Fruit fly (Drosophila melanogaster) whole organism, embryonic: ENCODE data around the gene aos.
A peak's percentile ranks its signal among the peaks of the same experiment; 100 is the strongest.

Source experiments
- ATbp ChIP-seq: fragments of 200-800 bp; sonication (Bioruptor generic); optimal IDR thresholded peaks from 2 replicates; lab custom pipeline; 2017; ENCODE audit warnings: missing biosample characterization, mild to moderate bottlenecking, missing genetic modification characterization, missing genetic modification reagents
- Antp ChIP-seq: fragments of 200-800 bp; sonication (Bioruptor generic); optimal IDR thresholded peaks from 3 replicates; lab custom pipeline; 2016; ENCODE audit warnings: missing biosample characterization, missing genetic modification characterization
- BtbVII ChIP-seq: fragments of 200-800 bp; sonication (Bioruptor generic); optimal IDR thresholded peaks from 3 replicates; lab custom pipeline; 2017; ENCODE audit warnings: missing biosample characterization, mild to moderate bottlenecking, missing genetic modification characterization
- Bteb2 ChIP-seq: fragments of 200-800 bp; sonication (Bioruptor generic); optimal IDR thresholded peaks from 2 replicates; lab custom pipeline; 2016; ENCODE audit warnings: missing biosample characterization, missing genetic modification characterization
- CG11696 ChIP-seq: fragments of 200-800 bp; sonication (Bioruptor generic); IDR thresholded peaks from 2 replicates; pipeline ENCODE4 v1.3.6; 2022; ENCODE audit warnings: missing biosample characterization, missing genetic modification characterization
- CG12219 ChIP-seq: fragments of 200-800 bp; sonication (Bioruptor generic); optimal IDR thresholded peaks from 3 replicates; lab custom pipeline; 2018; ENCODE audit warnings: missing biosample characterization, mild to moderate bottlenecking, missing genetic modification characterization
- CG12236 ChIP-seq: fragments of 200-800 bp; sonication (Bioruptor generic); optimal IDR thresholded peaks from 2 replicates; lab custom pipeline; 2016; ENCODE audit warnings: missing biosample characterization, missing genetic modification characterization
- CG12744 ChIP-seq: fragments of 200-800 bp; sonication (Bioruptor generic); optimal IDR thresholded peaks from 2 replicates; lab custom pipeline; 2016; ENCODE audit warnings: missing biosample characterization, missing genetic modification characterization
- CG14014 ChIP-seq: fragments of 200-800 bp; sonication (Bioruptor generic); IDR thresholded peaks from 2 replicates; pipeline ENCODE4 v1.3.6; 2022; ENCODE audit warnings: missing biosample characterization, missing genetic modification characterization
- CG14667 ChIP-seq: fragments of 200-800 bp; sonication (Bioruptor generic); IDR thresholded peaks from 2 replicates; pipeline ENCODE4 v1.3.6; 2022; ENCODE audit warnings: missing biosample characterization, missing genetic modification characterization
- CG15073 ChIP-seq: fragments of 200-800 bp; sonication (Bioruptor generic); optimal IDR thresholded peaks from 2 replicates; lab custom pipeline; 2016; ENCODE audit warnings: missing biosample characterization, missing genetic modification characterization
- CG1529 ChIP-seq: fragments of 200-800 bp; sonication (Bioruptor generic); optimal IDR thresholded peaks from 3 replicates; lab custom pipeline; 2018; ENCODE audit warnings: missing biosample characterization, missing genetic modification characterization
- CG16779 ChIP-seq: fragments of 200-800 bp; sonication (Bioruptor generic); IDR thresholded peaks from 2 replicates; pipeline ENCODE4 v1.3.6; 2022; ENCODE audit warnings: missing biosample characterization, missing genetic modification characterization
- CG18011 ChIP-seq: fragments of 200-800 bp; sonication (Bioruptor generic); optimal IDR thresholded peaks from 2 replicates; lab custom pipeline; 2017; ENCODE audit warnings: missing biosample characterization, missing genetic modification characterization, mild to moderate bottlenecking, moderate library complexity, missing genotype
- CG18262 ChIP-seq: fragments of 200-800 bp; optimal IDR thresholded peaks from 3 replicates; lab custom pipeline; 2019; ENCODE audit warnings: missing biosample characterization, mild to moderate bottlenecking, missing genetic modification characterization, moderate library complexity
- CG2202 ChIP-seq: fragments of 200-800 bp; sonication (Bioruptor generic); optimal IDR thresholded peaks from 2 replicates; lab custom pipeline; 2018; ENCODE audit warnings: missing biosample characterization, mild to moderate bottlenecking, missing genetic modification characterization
- CG30020 ChIP-seq: fragments of 200-800 bp; optimal IDR thresholded peaks from 2 replicates; lab custom pipeline; 2019; ENCODE audit warnings: missing biosample characterization, mild to moderate bottlenecking, missing genetic modification characterization, moderate library complexity
- CG32767 ChIP-seq: fragments of 200-800 bp; sonication (Bioruptor generic); IDR thresholded peaks from 2 replicates; pipeline ENCODE4 v1.3.6; 2022; ENCODE audit warnings: missing biosample characterization, missing genetic modification characterization
- CG43689 ChIP-seq: fragments of 200-800 bp; sonication (Bioruptor generic); IDR thresholded peaks from 2 replicates; pipeline ENCODE4 v1.3.6; 2022; ENCODE audit warnings: missing biosample characterization, missing genetic modification characterization
- CG4707 ChIP-seq: fragments of 200-800 bp; sonication (Bioruptor generic); optimal IDR thresholded peaks from 2 replicates; lab custom pipeline; 2018; ENCODE audit warnings: missing biosample characterization, mild to moderate bottlenecking, missing genetic modification characterization, moderate library complexity
- CG7745 ChIP-seq: fragments of 200-800 bp; sonication (Bioruptor generic); optimal IDR thresholded peaks from 2 replicates; lab custom pipeline; 2018; ENCODE audit warnings: missing biosample characterization, mild to moderate bottlenecking, missing genetic modification characterization, moderate library complexity
- CG8359 ChIP-seq: fragments of 200-800 bp; sonication (Bioruptor generic); optimal IDR thresholded peaks from 2 replicates; lab custom pipeline; 2017; ENCODE audit warnings: missing biosample characterization, mild to moderate bottlenecking, missing genetic modification characterization, borderline replicate concordance
- CG9437 ChIP-seq: fragments of 200-800 bp; sonication (Bioruptor generic); optimal IDR thresholded peaks from 2 replicates; lab custom pipeline; 2018; ENCODE audit warnings: missing biosample characterization, mild to moderate bottlenecking, missing genetic modification characterization
- CG9817 ChIP-seq: fragments of 200-800 bp; sonication (Bioruptor generic); optimal IDR thresholded peaks from 2 replicates; lab custom pipeline; 2018; ENCODE audit warnings: missing biosample characterization, mild to moderate bottlenecking, missing genetic modification characterization, moderate library complexity
- E2f2 ChIP-seq: fragments of 200-800 bp; sonication (Bioruptor generic); IDR thresholded peaks from 2 replicates; pipeline ENCODE4 v1.3.6; 2022; ENCODE audit warnings: missing biosample characterization, missing genetic modification characterization
- Hsf ChIP-seq: fragments of 200-800 bp; sonication (Bioruptor generic); optimal IDR thresholded peaks from 3 replicates; lab custom pipeline; 2016; ENCODE audit warnings: missing biosample characterization, missing genetic modification characterization
- Mrtf ChIP-seq: fragments of 200-800 bp; sonication (Bioruptor generic); IDR thresholded peaks from 3 replicates; pipeline ENCODE4 v1.3.6; 2022; ENCODE audit warnings: missing biosample characterization, missing genetic modification characterization
- NC2α ChIP-seq: fragments of 200-800 bp; sonication (Bioruptor generic); optimal IDR thresholded peaks from 2 replicates; lab custom pipeline; 2016; ENCODE audit warnings: missing biosample characterization, missing genetic modification characterization
- Nf-YA ChIP-seq: fragments of 200-800 bp; sonication (Bioruptor generic); IDR thresholded peaks from 2 replicates; pipeline ENCODE4 v1.3.6; 2022; ENCODE audit warnings: missing biosample characterization, missing genetic modification characterization
- Oli ChIP-seq: fragments of 200-800 bp; sonication (Bioruptor generic); optimal IDR thresholded peaks from 2 replicates; lab custom pipeline; 2018; ENCODE audit warnings: missing biosample characterization, mild to moderate bottlenecking, missing genetic modification characterization, moderate library complexity
- Poxn ChIP-seq: fragments of 200-800 bp; sonication (Bioruptor generic); IDR thresholded peaks from 2 replicates; pipeline ENCODE4 v1.3.6; 2022; ENCODE audit warnings: missing biosample characterization, missing genetic modification characterization
- abd-A ChIP-seq: fragments of 200-800 bp; sonication (Bioruptor generic); optimal IDR thresholded peaks from 3 replicates; lab custom pipeline; 2019; ENCODE audit warnings: missing biosample characterization, mild to moderate bottlenecking, missing genetic modification characterization, moderate library complexity
- amos ChIP-seq: fragments of 200-800 bp; sonication (Bioruptor generic); IDR thresholded peaks from 2 replicates; pipeline ENCODE4 v1.3.6; 2022; ENCODE audit warnings: missing biosample characterization, missing genetic modification characterization; ENCODE audit not compliant: partially characterized antibody
- bigmax ChIP-seq: fragments of 200-800 bp; sonication (Bioruptor generic); optimal IDR thresholded peaks from 2 replicates; lab custom pipeline; 2018; ENCODE audit warnings: missing biosample characterization, mild to moderate bottlenecking, missing genetic modification characterization
- caup ChIP-seq: fragments of 200-800 bp; sonication (Bioruptor generic); optimal IDR thresholded peaks from 3 replicates; lab custom pipeline; 2017; ENCODE audit warnings: missing biosample characterization, mild to moderate bottlenecking, missing genetic modification characterization, moderate library complexity; ENCODE audit not compliant: severe bottlenecking
- ems ChIP-seq: fragments of 200-800 bp; sonication (Bioruptor generic); optimal IDR thresholded peaks from 3 replicates; lab custom pipeline; 2016; ENCODE audit warnings: missing biosample characterization, missing genetic modification characterization
- exex ChIP-seq: fragments of 200-800 bp; sonication (Bioruptor generic); optimal IDR thresholded peaks from 4 replicates; lab custom pipeline; 2018; ENCODE audit warnings: missing biosample characterization, mild to moderate bottlenecking, missing genetic modification characterization, moderate library complexity
- ftz-f1 ChIP-seq: fragments of 200-800 bp; sonication (Bioruptor generic); optimal IDR thresholded peaks from 2 replicates; lab custom pipeline; 2016; ENCODE audit warnings: missing biosample characterization, missing genetic modification characterization
- gcm ChIP-seq: fragments of 200-800 bp; sonication (Bioruptor generic); optimal IDR thresholded peaks from 2 replicates; lab custom pipeline; 2019; ENCODE audit warnings: missing biosample characterization, mild to moderate bottlenecking, missing genetic modification characterization, moderate library complexity
- grn ChIP-seq: fragments of 200-800 bp; sonication (Bioruptor generic); optimal IDR thresholded peaks from 3 replicates; lab custom pipeline; 2017; ENCODE audit warnings: missing biosample characterization, missing genetic modification characterization
- ind ChIP-seq: fragments of 200-800 bp; sonication (Bioruptor generic); optimal IDR thresholded peaks from 3 replicates; lab custom pipeline; 2016; ENCODE audit warnings: missing biosample characterization, missing genetic modification characterization
- knrl ChIP-seq: fragments of 200-800 bp; sonication (Bioruptor generic); IDR thresholded peaks from 3 replicates; pipeline ENCODE4 v1.3.6; 2022; ENCODE audit warnings: missing biosample characterization, missing genetic modification characterization; ENCODE audit not compliant: partially characterized antibody
- lmd ChIP-seq: fragments of 200-800 bp; sonication (Bioruptor generic); IDR thresholded peaks from 2 replicates; pipeline ENCODE4 v1.3.6; 2022; ENCODE audit warnings: missing biosample characterization, missing genetic modification characterization
- mld ChIP-seq: fragments of 200-800 bp; sonication (Bioruptor generic); IDR thresholded peaks from 3 replicates; pipeline ENCODE4 v1.3.6; 2022; ENCODE audit warnings: missing biosample characterization, missing genetic modification characterization; ENCODE audit not compliant: partially characterized antibody
- nom ChIP-seq: fragments of 200-800 bp; sonication (Bioruptor generic); optimal IDR thresholded peaks from 2 replicates; lab custom pipeline; 2017; ENCODE audit warnings: missing biosample characterization, missing genetic modification characterization, mild to moderate bottlenecking, moderate library complexity, missing genetic modification reagents
- slou ChIP-seq: fragments of 200-800 bp; sonication (Bioruptor generic); optimal IDR thresholded peaks from 3 replicates; lab custom pipeline; 2016; ENCODE audit warnings: missing biosample characterization, missing genetic modification characterization
- tio ChIP-seq: fragments of 200-800 bp; sonication (Bioruptor generic); optimal IDR thresholded peaks from 2 replicates; lab custom pipeline; 2017; ENCODE audit warnings: missing biosample characterization, missing genetic modification characterization, inconsistent platforms
- usp ChIP-seq: fragments of >200 bp; optimal IDR thresholded peaks from 2 replicates; lab custom pipeline; 2017; ENCODE audit warnings: missing biosample characterization, missing genetic modification characterization
- vnd ChIP-seq: fragments of 200-800 bp; sonication (Bioruptor generic); IDR thresholded peaks from 3 replicates; pipeline ENCODE4 v1.3.6; 2022; ENCODE audit warnings: missing biosample characterization, missing genetic modification characterization; ENCODE audit not compliant: partially characterized antibody

Gene aos

DNA sequence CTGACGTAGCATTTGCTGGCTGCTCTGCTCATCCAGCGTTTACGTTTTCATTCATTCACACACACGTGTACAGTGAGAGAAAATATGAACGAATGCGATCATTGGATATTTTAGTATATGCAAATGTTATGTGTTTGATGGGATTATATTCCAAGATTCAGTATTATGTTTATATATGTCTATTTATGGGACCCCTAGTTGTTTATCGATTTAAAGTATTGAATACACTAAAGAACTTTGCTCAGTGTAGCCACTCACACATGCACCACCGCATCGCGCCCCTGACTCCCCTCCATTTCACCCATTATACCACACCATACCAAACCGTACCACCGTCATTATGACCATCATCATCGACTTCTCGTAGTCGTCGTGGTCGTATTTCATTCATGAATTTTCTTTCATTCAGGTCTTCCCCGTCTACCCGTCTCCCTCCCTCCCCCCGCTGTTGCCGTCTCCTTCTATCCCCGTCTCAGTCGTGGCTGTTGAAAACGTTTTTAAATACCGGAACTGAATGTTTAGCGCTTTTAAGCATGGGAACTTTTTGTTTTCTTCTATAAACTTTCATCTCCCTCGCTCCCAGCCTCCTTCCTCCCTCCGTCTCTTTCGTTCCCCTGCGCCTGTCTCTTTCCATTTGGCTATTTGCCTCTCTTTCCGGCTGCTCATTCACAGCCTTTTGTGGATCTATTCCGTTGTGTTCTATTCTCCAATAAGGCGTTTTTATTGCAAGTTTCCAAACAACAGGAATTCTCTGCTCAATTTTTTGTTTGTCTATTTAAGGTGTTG lies 2.8 kb downstream of the aos start (continued):
- TF ChIP-seq BtbVII (GFP tag; lab: Kevin White, UChicago) (peak; percentile 94), ATbp (peak; percentile 97), Nf-YA (GFP tag; lab: Robert Waterston, UW) (peak; percentile 94), CG11696 (peak; percentile 89), usp (GFP tag; lab: Kevin White, UChicago) (no peak), CG12236 (GFP tag; lab: Kevin White, UChicago) (peak; percentile 95), ems (GFP tag; lab: Kevin White, UChicago) (peak; percentile 95), CG32767 (GFP tag; lab: Robert Waterston, UW) (peak; percentile 95), CG1529 (GFP tag; lab: Kevin White, UChicago) (peak; percentile 98), CG15073 (GFP tag; lab: Kevin White, UChicago) (peak; percentile 82), mld (GFP tag; lab: Robert Waterston, UW) (no peak), slou (GFP tag; lab: Kevin White, UChicago) (peak; percentile 84), amos (GFP tag; lab: Robert Waterston, UW) (no peak), CG8359 (GFP tag; lab: Kevin White, UChicago) (peak; percentile 92), CG18262 (tag; lab: Kevin White, UChicago) (peak; percentile 98), CG18011 (GFP tag; lab: Kevin White, UChicago) (peak; percentile 78), CG14014 (peak; percentile 94), CG30020 (tag; lab: Kevin White, UChicago) (peak; percentile 86), CG7745 (tag; lab: Kevin White, UChicago) (peak; percentile 93), knrl (GFP tag; lab: Robert Waterston, UW) (no peak), CG4707 (GFP tag; lab: Kevin White, UChicago) (peak; percentile 93), CG9817 (tag; lab: Kevin White, UChicago) (peak; percentile 93), exex (tag; lab: Kevin White, UChicago) (peak; percentile 62), bigmax (peak; percentile 45), vnd (no peak), tio (GFP tag; lab: Kevin White, UChicago) (peak; percentile 91), Poxn (peak; percentile 57; the same call in 1 of the 2 replicates), Oli (tag; lab: Kevin White, UChicago) (peak; percentile 98), NC2α (GFP tag; lab: Kevin White, UChicago) (peak; percentile 96), Hsf (GFP tag; lab: Kevin White, UChicago) (peak; percentile 97), Antp (peak; percentile 94), CG43689 (GFP tag; lab: Robert Waterston, UW) (peak; percentile 81), E2f2 (GFP tag; lab: Robert Waterston, UW) (peak; percentile 79), CG16779 (GFP tag; lab: Robert Waterston, UW) (peak; percentile 82), nom (GFP tag; lab: Kevin White, UChicago) (peak; percentile 74), Bteb2 (peak; percentile 95), CG2202 (tag; lab: Kevin White, UChicago) (peak; percentile 98), CG14667 (GFP tag; lab: Robert Waterston, UW) (peak; percentile 94), ftz-f1 (peak; percentile 24), Mrtf (GFP tag; lab: Robert Waterston, UW) (peak; percentile 95), grn (GFP tag; lab: Kevin White, UChicago) (peak; percentile 76), CG9437 (GFP tag; lab: Kevin White, UChicago) (peak; percentile 90), CG12744 (GFP tag; lab: Kevin White, UChicago) (peak; percentile 94), CG12219 (GFP tag; lab: Kevin White, UChicago) (peak; percentile 97), gcm (peak; percentile 96), caup (GFP tag; lab: Kevin White, UChicago) (peak; percentile 92), ind (GFP tag; lab: Kevin White, UChicago) (peak; percentile 95), abd-A (tag; lab: Kevin White, UChicago) (peak; percentile 79), lmd (GFP tag; lab: Robert Waterston, UW) (peak; percentile 98)
